Fruit fly (Drosophila melanogaster): ENCODE results near the gene CG13708.

DNA sequence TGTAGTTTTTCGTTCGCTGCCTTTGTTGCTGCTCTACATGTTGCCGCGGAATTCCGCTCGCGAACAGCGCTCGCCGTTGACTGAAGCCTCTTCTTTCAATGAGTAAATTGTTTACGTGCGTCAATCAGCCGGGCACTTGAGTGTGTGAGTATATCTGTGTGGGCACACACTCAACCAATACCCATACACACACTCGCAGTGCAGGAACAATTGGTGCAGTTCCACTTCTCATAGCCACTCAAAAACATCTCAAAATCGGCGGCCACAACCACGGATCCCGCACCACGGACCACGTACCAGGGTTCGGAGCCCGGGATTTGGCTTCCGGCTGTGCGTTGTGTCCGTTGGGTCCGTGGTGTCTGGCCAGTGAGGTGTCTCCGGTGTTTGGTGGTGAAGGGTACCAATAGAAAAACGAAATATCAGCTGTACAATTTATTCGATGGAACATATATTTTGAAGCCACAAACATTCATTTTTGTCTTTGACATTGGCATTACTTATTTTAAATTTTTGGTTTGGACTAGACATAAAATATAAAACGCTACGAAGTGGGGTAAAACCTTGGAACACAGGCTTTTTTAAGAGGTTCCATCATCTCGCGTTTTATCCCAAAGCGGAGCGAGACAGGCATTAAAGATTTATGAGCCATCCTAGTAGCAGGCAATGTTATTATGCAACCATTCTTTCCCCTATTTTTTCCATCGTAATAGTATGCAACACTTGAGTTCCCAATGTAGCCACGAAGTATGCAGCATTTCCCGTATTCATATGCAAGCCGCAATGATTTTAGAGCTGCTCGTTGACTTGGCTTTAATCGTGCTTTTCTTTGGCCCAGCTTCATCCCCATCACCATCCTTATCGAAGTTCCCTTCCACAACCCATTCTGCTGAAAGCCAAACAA lies 6.9 kb upstream of the CG13708 start, which contains the start of gene CG13707:
- TF ChIP-seq CG15073 (GFP tag; optimal IDR thresholded peaks at IDR 0.05), result no peak
- no peak for TF ChIP-seq CG18764 (GFP tag; optimal IDR thresholded peaks at IDR 0.05)
- no peak for TF ChIP-seq trem (tag; optimal IDR thresholded peaks at IDR 0.05)
- TF ChIP-seq CG8281 (tag; optimal IDR thresholded peaks at IDR 0.05), result no peak
- TF ChIP-seq chm (GFP tag; IDR thresholded peaks at IDR 0.05), result no peak
- TF ChIP-seq CG15601 (tag; optimal IDR thresholded peaks at IDR 0.05), result peak; percentile 90
- no peak for TF ChIP-seq CG7556 (GFP tag; optimal IDR thresholded peaks at IDR 0.05)
- no peak for TF ChIP-seq CG2712 (tag; optimal IDR thresholded peaks at IDR 0.05)
